Fruit fly (Drosophila melanogaster): ENCODE results near the gene IntS6.
A peak's percentile ranks its signal among the peaks of the same experiment; 100 is the strongest.

DNA sequence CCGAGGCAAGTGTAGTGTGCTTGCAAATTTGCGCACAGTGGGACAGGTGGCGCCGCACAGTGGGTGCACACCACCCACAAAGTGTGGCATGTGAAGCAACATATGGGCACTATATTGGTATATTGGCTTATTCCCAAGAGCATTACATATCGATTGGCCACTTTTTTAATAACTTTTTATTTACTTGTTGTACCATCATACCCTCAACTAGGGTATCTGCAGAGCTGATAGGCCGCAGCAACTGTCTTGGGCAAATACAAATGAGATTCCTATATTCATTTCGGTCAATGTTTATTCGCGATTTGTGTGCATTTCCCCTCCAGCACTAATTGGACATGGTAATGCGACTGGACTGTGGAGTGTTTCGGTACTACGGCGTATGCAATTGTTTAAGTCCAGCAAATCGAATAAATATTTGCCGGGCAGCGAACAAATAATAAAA, 22.3 kb downstream of the IntS6 start:
- TF ChIP-seq Hr39 (GFP tag; optimal IDR thresholded peaks at IDR 0.05) = peak; percentile 76
- TF ChIP-seq Hr38 (GFP tag; optimal IDR thresholded peaks at IDR 0.05) = peak; percentile 28
- TF ChIP-seq Met (GFP tag; optimal IDR thresholded peaks at IDR 0.05) = peak; percentile 65
- TF ChIP-seq CG32006 (GFP tag; optimal IDR thresholded peaks at IDR 0.05) = peak; percentile 94
- peak; percentile 88 for TF ChIP-seq dac (GFP tag; optimal IDR thresholded peaks at IDR 0.05)
- TF ChIP-seq CG10669 (GFP tag; optimal IDR thresholded peaks at IDR 0.05) = peak; percentile 80
